Worm (Caenorhabditis elegans): Measurements from ENCODE around the gene F54G2.1.

DNA sequence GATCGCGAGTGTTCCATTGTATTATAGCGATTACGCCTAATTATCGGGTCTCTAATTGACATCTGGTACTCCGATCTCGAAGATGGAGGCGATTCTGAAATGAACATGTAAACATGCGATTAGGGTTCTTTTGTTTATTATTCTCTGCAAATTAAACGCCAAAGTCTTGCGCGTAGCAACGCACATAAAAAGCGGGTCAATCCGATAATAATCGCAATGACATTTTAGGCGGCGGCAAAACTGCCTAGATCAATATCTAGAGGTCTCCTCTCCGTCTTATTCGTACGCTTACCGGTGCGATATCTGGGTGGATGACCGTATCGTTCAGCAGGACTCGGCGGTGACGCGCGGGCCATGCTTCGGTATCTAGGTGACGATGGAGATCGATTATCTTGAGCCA lies 48.8 kb upstream of the F54G2.1 start:
- TF ChIP-seq elt-1 (tag; optimal IDR thresholded peaks at IDR 0.05) (peak; percentile 84), ceh-9 (tag; optimal IDR thresholded peaks at IDR 0.05) (no peak), egl-27 (tag; optimal IDR thresholded peaks at IDR 0.05) (no peak), mdl-1 (tag; optimal IDR thresholded peaks at IDR 0.05) (no peak), unc-62 (GFP tag; optimal IDR thresholded peaks at IDR 0.05) (no peak), ceh-28 (tag; optimal IDR thresholded peaks at IDR 0.05) (no peak), fkh-10 (GFP tag; optimal IDR thresholded peaks at IDR 0.05) (no peak), nhr-67 (tag; optimal IDR thresholded peaks at IDR 0.05) (no peak), lin-39 (tag; optimal IDR thresholded peaks at IDR 0.05) (no peak)

Data from whole organism, L3 larva.